Fruit fly (Drosophila melanogaster) whole organism, embryonic: ENCODE measurements around the gene Evi5.

Experiments used
- Atf3 ChIP-seq: fragments of 200-800 bp; sonication (Bioruptor generic); optimal IDR thresholded peaks from 3 replicates; lab custom pipeline; 2016; ENCODE audit warnings: missing biosample characterization, missing genetic modification characterization
- B-H1 ChIP-seq: fragments of 200-800 bp; sonication (Bioruptor generic); IDR thresholded peaks from 3 replicates; pipeline ENCODE4 v1.3.6; 2022; ENCODE audit warnings: missing biosample characterization, missing genetic modification characterization
- CG11093 ChIP-seq: fragments of 200-800 bp; sonication (Bioruptor generic); IDR thresholded peaks from 3 replicates; pipeline ENCODE4 v1.3.6; 2022; ENCODE audit warnings: missing biosample characterization, missing genetic modification characterization
- CG11398 ChIP-seq: fragments of 200-800 bp; sonication (Bioruptor generic); optimal IDR thresholded peaks from 2 replicates; lab custom pipeline; 2016; ENCODE audit warnings: missing biosample characterization, missing genetic modification characterization
- CG11560 ChIP-seq: fragments of 200-800 bp; sonication (Bioruptor generic); IDR thresholded peaks from 3 replicates; pipeline ENCODE4 v1.3.6; 2022; ENCODE audit warnings: missing biosample characterization, missing genetic modification characterization
- CG13123 ChIP-seq: fragments of 200-800 bp; sonication (Bioruptor generic); optimal IDR thresholded peaks from 2 replicates; lab custom pipeline; 2016; ENCODE audit warnings: missing biosample characterization, missing genetic modification characterization
- CG15269 ChIP-seq: fragments of 200-800 bp; sonication (Bioruptor generic); optimal IDR thresholded peaks from 2 replicates; lab custom pipeline; 2018; ENCODE audit warnings: missing biosample characterization, mild to moderate bottlenecking, missing genetic modification characterization, moderate library complexity
- CG1602 ChIP-seq: fragments of 200-800 bp; sonication (Bioruptor generic); optimal IDR thresholded peaks from 3 replicates; lab custom pipeline; 2016; ENCODE audit warnings: missing biosample characterization, missing genetic modification characterization
- CG17802 ChIP-seq: fragments of 200-800 bp; sonication (Bioruptor generic); optimal IDR thresholded peaks from 2 replicates; lab custom pipeline; 2018; ENCODE audit warnings: missing biosample characterization, mild to moderate bottlenecking, missing genetic modification characterization, moderate library complexity
- CG2875 ChIP-seq: fragments of 200-800 bp; sonication (Bioruptor generic); optimal IDR thresholded peaks from 2 replicates; lab custom pipeline; 2017; ENCODE audit warnings: missing biosample characterization, mild to moderate bottlenecking, missing genetic modification characterization, missing genetic modification reagents
- CG31365 ChIP-seq: fragments of 200-800 bp; sonication (Bioruptor generic); optimal IDR thresholded peaks from 2 replicates; lab custom pipeline; 2018; ENCODE audit warnings: missing biosample characterization, mild to moderate bottlenecking, missing genetic modification characterization
- CG31388 ChIP-seq: fragments of 200-800 bp; sonication (Bioruptor generic); optimal IDR thresholded peaks from 2 replicates; lab custom pipeline; 2016; ENCODE audit warnings: missing biosample characterization, missing genetic modification characterization
- CG5180 ChIP-seq: fragments of 200-800 bp; sonication (Bioruptor generic); optimal IDR thresholded peaks from 3 replicates; lab custom pipeline; 2017; ENCODE audit warnings: missing biosample characterization, missing genetic modification characterization, mild to moderate bottlenecking, moderate library complexity, missing genetic modification reagents
- CG6175 ChIP-seq: fragments of 200-800 bp; sonication (Bioruptor generic); IDR thresholded peaks from 3 replicates; pipeline ENCODE4 v1.3.6; 2022; ENCODE audit warnings: missing biosample characterization, missing genetic modification characterization
- CG6791 ChIP-seq: fragments of 200-800 bp; sonication (Bioruptor generic); IDR thresholded peaks from 3 replicates; pipeline ENCODE4 v1.3.6; 2022; ENCODE audit warnings: missing biosample characterization, missing genetic modification characterization; ENCODE audit not compliant: partially characterized antibody
- CG7271 ChIP-seq: fragments of 200-800 bp; sonication (Bioruptor generic); optimal IDR thresholded peaks from 2 replicates; lab custom pipeline; 2018; ENCODE audit warnings: missing biosample characterization, mild to moderate bottlenecking, missing genetic modification characterization, moderate library complexity
- CG7357 ChIP-seq: fragments of 200-800 bp; sonication (Bioruptor generic); IDR thresholded peaks from 3 replicates; pipeline ENCODE4 v1.3.6; 2022; ENCODE audit warnings: missing biosample characterization, missing genetic modification characterization
- CG7745 ChIP-seq: fragments of 200-800 bp; sonication (Bioruptor generic); optimal IDR thresholded peaks from 2 replicates; lab custom pipeline; 2018; ENCODE audit warnings: missing biosample characterization, mild to moderate bottlenecking, missing genetic modification characterization, moderate library complexity
- CG7928 ChIP-seq: fragments of 200-800 bp; sonication (Bioruptor generic); optimal IDR thresholded peaks from 2 replicates; lab custom pipeline; 2017; ENCODE audit warnings: missing biosample characterization, mild to moderate bottlenecking, missing genetic modification characterization
- D ChIP-seq, 2 experiments: fragments of 200-800 bp in 1 of 2; fragments of >200 bp in 1 of 2; sonication (Bioruptor generic) in 1 of 2; optimal IDR thresholded peaks; 2 replicates in 1 of 2; 3 replicates in 1 of 2; lab custom pipeline; 2017; ENCODE audit warnings: mild to moderate bottlenecking in 1 of 2, missing biosample characterization in 1 of 2, missing genetic modification characterization in 1 of 2, missing genetic modification reagents in 1 of 2
- Dp ChIP-seq: fragments of 200-800 bp; sonication (Bioruptor generic); optimal IDR thresholded peaks from 2 replicates; lab custom pipeline; 2018; ENCODE audit warnings: missing biosample characterization, mild to moderate bottlenecking, missing genetic modification characterization, moderate library complexity
- Elba2 ChIP-seq: fragments of 200-800 bp; sonication (Bioruptor generic); optimal IDR thresholded peaks from 3 replicates; lab custom pipeline; 2016; ENCODE audit warnings: missing biosample characterization, missing genetic modification characterization
- H15 ChIP-seq: fragments of 200-800 bp; sonication (Bioruptor generic); IDR thresholded peaks from 3 replicates; pipeline ENCODE4 v1.3.6; 2022; ENCODE audit warnings: missing biosample characterization, missing genetic modification characterization
- HHEX ChIP-seq: fragments of 200-800 bp; sonication (Bioruptor generic); optimal IDR thresholded peaks from 3 replicates; lab custom pipeline; 2017; ENCODE audit warnings: missing biosample characterization, mild to moderate bottlenecking, missing genetic modification characterization, missing genetic modification reagents
- Lhr ChIP-seq: fragments of 200-800 bp; sonication (Bioruptor generic); optimal IDR thresholded peaks from 3 replicates; lab custom pipeline; 2017; ENCODE audit warnings: mild to moderate bottlenecking, missing biosample characterization, missing genetic modification reagents, missing genetic modification characterization
- Med ChIP-seq: fragments of 200-800 bp; sonication (Bioruptor generic); peaks from one replicate; lab custom pipeline; 2016; ENCODE audit warnings: missing biosample characterization, missing genetic modification characterization, mild to moderate bottlenecking, inconsistent platforms, moderate library complexity
- Meics ChIP-seq: fragments of 200-800 bp; sonication (Bioruptor generic); optimal IDR thresholded peaks from 2 replicates; lab custom pipeline; 2017; ENCODE audit warnings: missing biosample characterization, mild to moderate bottlenecking, missing genetic modification characterization
- Oaz ChIP-seq: fragments of 200-800 bp; sonication (Bioruptor generic); IDR thresholded peaks from 2 replicates; pipeline ENCODE4 v1.3.6; 2022; ENCODE audit warnings: missing biosample characterization, missing genetic modification characterization
- Ptx1 ChIP-seq: fragments of 200-800 bp; sonication (Bioruptor generic); IDR thresholded peaks from 2 replicates; pipeline ENCODE4 v1.3.6; 2022; ENCODE audit warnings: missing biosample characterization, missing genetic modification characterization
- Sox100B ChIP-seq: fragments of 200-800 bp; sonication (Bioruptor generic); optimal IDR thresholded peaks from 3 replicates; lab custom pipeline; 2018; ENCODE audit warnings: missing biosample characterization, mild to moderate bottlenecking, missing genetic modification characterization
- Sox102F ChIP-seq: fragments of 200-800 bp; sonication (Bioruptor generic); optimal IDR thresholded peaks from 2 replicates; lab custom pipeline; 2018; ENCODE audit warnings: missing biosample characterization, mild to moderate bottlenecking, missing genetic modification characterization, moderate library complexity
- Sry-δ ChIP-seq: fragments of 200-800 bp; sonication (Bioruptor generic); optimal IDR thresholded peaks from 2 replicates; lab custom pipeline; 2016; ENCODE audit warnings: missing biosample characterization, missing genetic modification characterization
- ac ChIP-seq: fragments of 200-800 bp; sonication (Bioruptor generic); optimal IDR thresholded peaks from 3 replicates; lab custom pipeline; 2017; ENCODE audit warnings: missing biosample characterization, mild to moderate bottlenecking, missing genetic modification characterization
- bcd ChIP-seq: fragments of 200-800 bp; sonication (Bioruptor generic); optimal IDR thresholded peaks from 2 replicates; lab custom pipeline; 2017; ENCODE audit warnings: missing biosample characterization, mild to moderate bottlenecking, missing genetic modification characterization
- crc ChIP-seq: fragments of 200-800 bp; sonication (Bioruptor generic); optimal IDR thresholded peaks from 2 replicates; lab custom pipeline; 2016; ENCODE audit warnings: missing biosample characterization, missing genetic modification characterization
- en ChIP-seq: fragments of 200-800 bp; sonication (Bioruptor generic); optimal IDR thresholded peaks from 2 replicates; lab custom pipeline; 2016; ENCODE audit warnings: missing biosample characterization, missing genetic modification characterization
- esg ChIP-seq: fragments of 200-800 bp; sonication (Bioruptor generic); conservative IDR thresholded peaks from 2 replicates; pipeline ENCODE4 v1.3.6; 2022; ENCODE audit warnings: missing biosample characterization, missing genetic modification characterization
- eyg ChIP-seq: fragments of 200-800 bp; sonication (Bioruptor generic); optimal IDR thresholded peaks from 3 replicates; lab custom pipeline; 2016; ENCODE audit warnings: missing biosample characterization, missing genetic modification characterization
- grau ChIP-seq: fragments of 200-800 bp; optimal IDR thresholded peaks from 3 replicates; lab custom pipeline; 2019; ENCODE audit warnings: missing biosample characterization, mild to moderate bottlenecking, missing genetic modification characterization, moderate library complexity
- grn ChIP-seq: fragments of 200-800 bp; sonication (Bioruptor generic); optimal IDR thresholded peaks from 3 replicates; lab custom pipeline; 2017; ENCODE audit warnings: missing biosample characterization, missing genetic modification characterization
- gt ChIP-seq: fragments of 200-800 bp; sonication (Bioruptor generic); IDR thresholded peaks from 2 replicates; pipeline ENCODE4 v1.3.6; 2022; ENCODE audit warnings: missing biosample characterization, missing genetic modification characterization
- hth ChIP-seq: fragments of >200 bp; optimal IDR thresholded peaks from 2 replicates; lab custom pipeline; 2017; ENCODE audit warnings: inconsistent platforms
- lmd ChIP-seq: fragments of 200-800 bp; sonication (Bioruptor generic); IDR thresholded peaks from 2 replicates; pipeline ENCODE4 v1.3.6; 2022; ENCODE audit warnings: missing biosample characterization, missing genetic modification characterization
- lola ChIP-seq, 3 experiments: fragments of >200 bp in 2 of 3; fragments of 200-800 bp in 1 of 3; sonication (Bioruptor generic) in 1 of 3; optimal IDR thresholded peaks; 2 replicates each; lab custom pipeline; 2017 to 2019; ENCODE audit warnings: missing biosample characterization in 3 of 3, missing genetic modification characterization in 3 of 3, mild to moderate bottlenecking in 1 of 3, moderate library complexity in 1 of 3
- luna ChIP-seq: fragments of 200-800 bp; sonication (Bioruptor generic); optimal IDR thresholded peaks from 2 replicates; lab custom pipeline; 2016; ENCODE audit warnings: missing biosample characterization, missing genetic modification characterization
- scrt ChIP-seq: fragments of 200-800 bp; sonication (Bioruptor generic); optimal IDR thresholded peaks from 2 replicates; lab custom pipeline; 2018; ENCODE audit warnings: missing biosample characterization, mild to moderate bottlenecking, missing genetic modification characterization, moderate library complexity
- tna ChIP-seq: fragments of 200-800 bp; sonication (Bioruptor generic); IDR thresholded peaks from 2 replicates; pipeline ENCODE4 v1.3.6; 2022; ENCODE audit warnings: missing biosample characterization, missing genetic modification characterization; ENCODE audit not compliant: partially characterized antibody
- trem ChIP-seq: fragments of 200-800 bp; optimal IDR thresholded peaks from 3 replicates; lab custom pipeline; 2019; ENCODE audit warnings: missing biosample characterization, mild to moderate bottlenecking, missing genetic modification characterization, moderate library complexity
- zen ChIP-seq: fragments of 200-800 bp; sonication (Bioruptor generic); optimal IDR thresholded peaks from 3 replicates; lab custom pipeline; 2018; ENCODE audit warnings: missing biosample characterization, mild to moderate bottlenecking, missing genetic modification characterization, moderate library complexity

Gene Evi5

dm6 chrX:11454189-11454882, at the start of gene Evi5, which contains the start of gene HP5 (continued):
- TF ChIP-seq bcd (GFP tag; lab: Kevin White, UChicago) (peak; percentile 44), Ptx1 (GFP tag; lab: Robert Waterston, UW) (peak; percentile 72), CG11093 (no peak; the same call in 2 of the 3 replicates), CG15269 (tag; lab: Kevin White, UChicago) (peak; percentile 28), zen (tag; lab: Kevin White, UChicago) (no peak), B-H1 (peak; percentile 40; the same call in 1 of the 3 replicates), ac (GFP tag; lab: Kevin White, UChicago) (no peak), H15 (GFP tag; lab: Robert Waterston, UW) (peak; percentile 29; the same call in 1 of the 3 replicates), CG7928 (peak; percentile 21), grn (GFP tag; lab: Kevin White, UChicago) (peak; percentile 36), CG7271 (tag; lab: Kevin White, UChicago) (no peak), Lhr (GFP tag; lab: Kevin White, UChicago) (peak; percentile 40), Elba2 (GFP tag; lab: Kevin White, UChicago) (no peak), CG13123 (GFP tag; lab: Kevin White, UChicago) (no peak), Sry-δ (peak; percentile 67), CG31388 (GFP tag; lab: Kevin White, UChicago) (no peak), Atf3 (GFP tag; lab: Kevin White, UChicago) (no peak), lola (GFP tag; optimal IDR thresholded peaks at IDR 0.05; lab: Kevin White, UChicago) (peak in 1 of 3 experiments; percentile 27), hth (no peak), CG11398 (no peak), HHEX (GFP tag; lab: Kevin White, UChicago) (no peak), Meics (GFP tag; lab: Kevin White, UChicago) (peak; percentile 28), Sox102F (GFP tag; lab: Kevin White, UChicago) (no peak), CG6175 (peak; percentile 54; the same call in 1 of the 3 replicates), crc (peak; percentile 34), CG1602 (GFP tag; lab: Kevin White, UChicago) (peak; percentile 58), grau (peak; percentile 56), D (optimal IDR thresholded peaks at IDR 0.05; lab: Kevin White, UChicago) (no peak), D (GFP tag; optimal IDR thresholded peaks at IDR 0.05; lab: Kevin White, UChicago) (no peak), CG2875 (GFP tag; lab: Kevin White, UChicago) (no peak), trem (tag; lab: Kevin White, UChicago) (peak; percentile 20), Dp (GFP tag; lab: Kevin White, UChicago) (peak; percentile 41), eyg (GFP tag; lab: Kevin White, UChicago) (peak; percentile 6), lmd (GFP tag; lab: Robert Waterston, UW) (peak; percentile 76), CG5180 (no peak), en (GFP tag; lab: Kevin White, UChicago) (no peak), luna (peak; percentile 6), CG7357 (GFP tag; lab: Robert Waterston, UW) (peak; percentile 26; the same call in 1 of the 3 replicates), CG6791 (GFP tag; lab: Robert Waterston, UW) (peak; percentile 63; the same call in 1 of the 3 replicates), scrt (GFP tag; lab: Kevin White, UChicago) (no peak), Oaz (peak; percentile 21; the same call in 1 of the 2 replicates), esg (GFP tag; lab: Robert Waterston, UW) (peak; percentile 63), gt (GFP tag; lab: Robert Waterston, UW) (no peak), CG11560 (peak; percentile 63; the same call in 2 of the 3 replicates), tna (GFP tag; lab: Robert Waterston, UW) (peak; percentile 29; the same call in 1 of the 2 replicates), CG17802 (no peak), Sox100B (no peak), Med (GFP tag; lab: Kevin White, UChicago) (peak; percentile 94), CG7745 (tag; lab: Kevin White, UChicago) (no peak), CG31365 (tag; lab: Kevin White, UChicago) (no peak)
